Fruit fly (Drosophila melanogaster) whole organism, prepupa: ENCODE results near the gene Coa8.

Experiments
- dac ChIP-seq: fragments of 200-800 bp; sonication (Bioruptor generic); optimal IDR thresholded peaks from 2 replicates; lab custom pipeline; 2017; ENCODE audit warnings: missing biosample characterization, mild to moderate bottlenecking, missing genetic modification characterization
- svp ChIP-seq: fragments of 200-800 bp; sonication (Bioruptor generic); peaks from one replicate; lab custom pipeline; 2016; ENCODE audit warnings: missing biosample characterization, missing genetic modification characterization
- vri ChIP-seq: fragments of 200-800 bp; sonication (Bioruptor generic); optimal IDR thresholded peaks from 3 replicates; lab custom pipeline; 2016; ENCODE audit warnings: missing biosample characterization, mild to moderate bottlenecking, missing genetic modification characterization

DNA sequence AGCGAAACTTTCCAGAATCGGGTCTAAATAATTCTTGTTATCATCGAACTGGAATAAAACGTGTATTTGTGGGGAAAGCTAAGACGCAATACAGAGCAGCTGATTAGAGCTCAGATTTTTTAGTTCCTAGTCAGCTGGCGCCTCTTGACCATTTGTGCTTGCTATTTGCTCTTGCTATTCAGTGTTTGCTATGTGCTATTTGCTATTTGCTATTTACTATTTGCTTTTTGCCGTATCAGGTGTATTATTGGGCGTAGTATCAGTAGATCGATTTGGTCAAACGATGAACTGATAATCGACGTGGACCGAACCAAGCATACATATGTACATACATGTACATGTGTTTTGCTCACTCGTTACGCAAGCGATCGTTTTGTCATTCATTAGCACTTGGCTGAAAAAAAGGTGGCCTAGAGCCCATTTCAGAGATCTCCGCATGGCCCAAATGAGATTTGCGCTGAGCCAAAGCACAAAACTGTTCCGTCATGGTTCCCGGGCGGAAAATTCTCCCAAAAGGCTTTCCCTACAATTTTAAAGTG is 34.6 kb upstream of the Coa8 start:
- TF ChIP-seq vri (GFP tag; lab: Kevin White, UChicago): no peak
- no peak for TF ChIP-seq dac (GFP tag; lab: Kevin White, UChicago)
- TF ChIP-seq svp: no peak
